Worm (Caenorhabditis elegans) whole organism, young adult: ENCODE results near the gene aman-1.

Experiments used
- B0336.3 ChIP-seq: fragments of 200-800 bp; sonication (Bioruptor generic); IDR thresholded peaks from 2 replicates; pipeline ENCODE4 v1.3.6; 2022; ENCODE audit warnings: missing genetic modification characterization, missing compliant biosample characterization
- F10E7.11 ChIP-seq: sonication (generic microtip); optimal IDR thresholded peaks from 2 replicates; lab custom pipeline; 2017; ENCODE audit warnings: mild to moderate bottlenecking, missing genetic modification characterization, moderate library complexity, missing compliant biosample characterization
- F33H1.4 ChIP-seq: fragments of 200-800 bp; sonication (Bioruptor generic); IDR thresholded peaks from 2 replicates; pipeline ENCODE4 v1.3.6; 2022; ENCODE audit warnings: missing genetic modification reagents, missing genetic modification characterization, missing compliant biosample characterization
- F39B2.1 ChIP-seq: fragments of 200-800 bp; sonication (Bioruptor generic); IDR thresholded peaks from 2 replicates; pipeline ENCODE4 v1.3.6; 2022; ENCODE audit warnings: missing genetic modification reagents, missing genetic modification characterization, missing compliant biosample characterization
- F49E8.2 ChIP-seq: sonication (generic microtip); optimal IDR thresholded peaks from 3 replicates; lab custom pipeline; 2017; ENCODE audit warnings: missing genetic modification characterization, mild to moderate bottlenecking, missing compliant biosample characterization, antibody characterized with exemption, moderate library complexity; ENCODE audit not compliant: insufficient read depth
- F52B5.7 ChIP-seq: sonication (generic microtip); optimal IDR thresholded peaks from 2 replicates; lab custom pipeline; 2016; ENCODE audit warnings: mild to moderate bottlenecking, missing genetic modification characterization, missing compliant biosample characterization
- F55B11.4 ChIP-seq: sonication (generic microtip); optimal IDR thresholded peaks from 2 replicates; lab custom pipeline; 2016; ENCODE audit warnings: missing compliant biosample characterization, missing genetic modification characterization, borderline replicate concordance; ENCODE audit not compliant: insufficient read depth
- T07F8.4 ChIP-seq: sonication (generic microtip); optimal IDR thresholded peaks from 2 replicates; lab custom pipeline; 2016; ENCODE audit warnings: mild to moderate bottlenecking, missing genetic modification characterization, moderate library complexity, missing compliant biosample characterization
- Y53G8AR.9 ChIP-seq: fragments of 200-800 bp; sonication (Bioruptor generic); conservative IDR thresholded peaks from 2 replicates; pipeline ENCODE4 v1.3.6; 2022; ENCODE audit warnings: missing genetic modification reagents, missing genetic modification characterization, missing compliant biosample characterization
- Y56A3A.18 ChIP-seq: fragments of 200-800 bp; sonication (Bioruptor generic); IDR thresholded peaks from 2 replicates; pipeline ENCODE4 v1.3.6; 2022; ENCODE audit warnings: missing genetic modification reagents, missing genetic modification characterization, missing compliant biosample characterization
- aptf-3 ChIP-seq: fragments of 200-800 bp; sonication (Bioruptor generic); IDR thresholded peaks from 2 replicates; pipeline ENCODE4 v1.3.6; 2022; ENCODE audit warnings: missing genetic modification characterization, missing compliant biosample characterization
- bed-2 ChIP-seq: fragments of 200-800 bp; sonication (Bioruptor generic); IDR thresholded peaks from 2 replicates; pipeline ENCODE4 v1.3.6; 2022; ENCODE audit warnings: missing genetic modification reagents, missing genetic modification characterization, missing compliant biosample characterization
- cebp-1 ChIP-seq, 2 experiments: fragments of 200-800 bp in 1 of 2; sonication (Bioruptor generic) in 1 of 2; sonication (generic microtip) in 1 of 2; IDR thresholded peaks in 1 of 2; optimal IDR thresholded peaks in 1 of 2; 2 replicates each; pipeline versions ENCODE4 v1.3.6 to Lab custom; 2017 to 2022; ENCODE audit warnings: missing compliant biosample characterization in 2 of 2, missing genetic modification characterization in 2 of 2, mild to moderate bottlenecking in 1 of 2, missing genetic modification reagents in 1 of 2, moderate library complexity in 1 of 2
- cebp-2 ChIP-seq: fragments of 200-800 bp; sonication (Bioruptor generic); IDR thresholded peaks from 2 replicates; pipeline ENCODE4 v1.3.6; 2022; ENCODE audit warnings: missing genetic modification characterization, missing compliant biosample characterization
- ceh-100 ChIP-seq: fragments of 200-800 bp; sonication (Bioruptor generic); IDR thresholded peaks from 2 replicates; pipeline ENCODE4 v1.3.6; 2022; ENCODE audit warnings: missing genetic modification reagents, missing genetic modification characterization, missing compliant biosample characterization
- ceh-58 ChIP-seq: fragments of 200-800 bp; sonication (Bioruptor generic); IDR thresholded peaks from 2 replicates; pipeline ENCODE4 v1.3.6; 2022; ENCODE audit warnings: missing genetic modification characterization, missing compliant biosample characterization
- dpl-1 ChIP-seq: fragments of 150-350 bp; optimal IDR thresholded peaks from 2 replicates; lab custom pipeline; 2014; ENCODE audit warnings: missing biosample characterization, missing genetic modification reagents, missing genetic modification characterization
- efl-1 ChIP-seq: fragments of 150-350 bp; optimal IDR thresholded peaks from 2 replicates; lab custom pipeline; 2014; ENCODE audit warnings: missing biosample characterization, missing genetic modification reagents, missing genetic modification characterization
- ets-4 ChIP-seq: fragments of 200-800 bp; sonication (Bioruptor generic); optimal IDR thresholded peaks from 2 replicates; lab custom pipeline; 2018; ENCODE audit warnings: mild to moderate bottlenecking, missing genetic modification characterization, missing compliant biosample characterization
- hlh-26 ChIP-seq: fragments of 200-800 bp; sonication (Bioruptor generic); conservative IDR thresholded peaks from 2 replicates; pipeline ENCODE4 v1.3.6; 2022; ENCODE audit warnings: missing genetic modification reagents, missing genetic modification characterization, missing compliant biosample characterization
- hmg-1.2 ChIP-seq: fragments of 200-800 bp; sonication (Bioruptor generic); IDR thresholded peaks from 2 replicates; pipeline ENCODE4 v1.3.6; 2022; ENCODE audit warnings: missing genetic modification reagents, missing genetic modification characterization, missing compliant biosample characterization
- hmg-20 ChIP-seq: fragments of 200-800 bp; sonication (Bioruptor generic); IDR thresholded peaks from 2 replicates; pipeline ENCODE4 v1.3.6; 2022; ENCODE audit warnings: missing genetic modification reagents, missing genetic modification characterization, missing compliant biosample characterization
- let-607 ChIP-seq, 2 experiments: fragments of 200-800 bp in 1 of 2; sonication (Bioruptor generic) in 1 of 2; sonication (generic microtip) in 1 of 2; optimal IDR thresholded peaks; 2 replicates each; lab custom pipeline; 2016 to 2018; ENCODE audit warnings: mild to moderate bottlenecking in 2 of 2, missing compliant biosample characterization in 2 of 2, missing genetic modification characterization in 2 of 2, moderate library complexity in 2 of 2, missing genotype in 1 of 2
- lin-26 ChIP-seq: fragments of 200-800 bp; sonication (Bioruptor generic); IDR thresholded peaks from 2 replicates; pipeline ENCODE4 v1.3.6; 2022; ENCODE audit warnings: missing genetic modification reagents, missing genetic modification characterization, missing compliant biosample characterization
- lin-40 ChIP-seq: sonication (generic microtip); optimal IDR thresholded peaks from 2 replicates; lab custom pipeline; 2016; ENCODE audit warnings: missing genetic modification characterization, mild to moderate bottlenecking, missing compliant biosample characterization, missing genotype, missing genetic modification reagents
- lsy-27 ChIP-seq: sonication (generic microtip); optimal IDR thresholded peaks from 2 replicates; lab custom pipeline; 2017; ENCODE audit warnings: missing genetic modification characterization, mild to moderate bottlenecking, missing compliant biosample characterization, antibody characterized with exemption, missing genotype, borderline replicate concordance; ENCODE audit not compliant: insufficient read depth
- madf-3 ChIP-seq: fragments of 200-800 bp; sonication (Bioruptor generic); IDR thresholded peaks from 2 replicates; pipeline ENCODE4 v1.3.6; 2022; ENCODE audit warnings: missing genetic modification reagents, missing genetic modification characterization, missing compliant biosample characterization
- madf-6 ChIP-seq: fragments of 200-800 bp; sonication (Bioruptor generic); IDR thresholded peaks from 2 replicates; pipeline ENCODE4 v1.3.6; 2022; ENCODE audit warnings: missing genetic modification reagents, missing genetic modification characterization, missing compliant biosample characterization
- madf-8 ChIP-seq: fragments of 200-800 bp; sonication (Bioruptor generic); conservative IDR thresholded peaks from 2 replicates; pipeline ENCODE4 v1.3.6; 2022; ENCODE audit warnings: missing genetic modification reagents, missing genetic modification characterization, missing compliant biosample characterization
- mes-4 ChIP-seq: sonication (generic microtip); optimal IDR thresholded peaks from 2 replicates; lab custom pipeline; 2016; ENCODE audit warnings: missing genotype, missing genetic modification characterization, missing compliant biosample characterization
- nfya-1 ChIP-seq: sonication (generic microtip); optimal IDR thresholded peaks from 2 replicates; lab custom pipeline; 2017; ENCODE audit warnings: antibody characterized with exemption, missing compliant biosample characterization, missing genetic modification characterization, borderline replicate concordance; ENCODE audit not compliant: insufficient read depth
- nfyb-1 ChIP-seq: fragments of 200-800 bp; sonication (Bioruptor generic); IDR thresholded peaks from 2 replicates; pipeline ENCODE4 v1.3.6; 2022; ENCODE audit warnings: missing genetic modification reagents, missing genetic modification characterization, missing compliant biosample characterization
- nhr-179 ChIP-seq: sonication (generic microtip); optimal IDR thresholded peaks from 2 replicates; lab custom pipeline; 2016; ENCODE audit warnings: mild to moderate bottlenecking, missing genetic modification characterization, missing compliant biosample characterization
- nhr-27 ChIP-seq: fragments of 200-800 bp; sonication (Bioruptor generic); optimal IDR thresholded peaks from 2 replicates; lab custom pipeline; 2018; ENCODE audit warnings: mild to moderate bottlenecking, missing genetic modification characterization, moderate library complexity, missing compliant biosample characterization
- nhr-90 ChIP-seq: sonication (generic microtip); optimal IDR thresholded peaks from 2 replicates; lab custom pipeline; 2016; ENCODE audit warnings: missing genotype, mild to moderate bottlenecking, missing genetic modification characterization, missing compliant biosample characterization
- repo-1 ChIP-seq: sonication (generic microtip); optimal IDR thresholded peaks from 2 replicates; lab custom pipeline; 2017; ENCODE audit warnings: mild to moderate bottlenecking, missing genetic modification characterization, missing compliant biosample characterization
- rpc-1 ChIP-seq, 2 experiments: fragments of 150-350 bp in 1 of 2; sonication (generic microtip) in 1 of 2; optimal IDR thresholded peaks; 2 replicates each; lab custom pipeline; 2014 to 2018; ENCODE audit warnings: missing biosample characterization in 1 of 2, missing genetic modification characterization in 1 of 2, missing genetic modification reagents in 1 of 2, missing genotype in 1 of 2
- sdz-38 ChIP-seq: sonication (generic microtip); optimal IDR thresholded peaks from 2 replicates; lab custom pipeline; 2016; ENCODE audit warnings: missing genotype, missing genetic modification characterization, missing compliant biosample characterization
- somi-1 ChIP-seq: fragments of 200-800 bp; sonication (Bioruptor generic); optimal IDR thresholded peaks from 2 replicates; lab custom pipeline; 2018; ENCODE audit warnings: mild to moderate bottlenecking, missing genetic modification characterization, missing compliant biosample characterization
- tbp1 ChIP-seq: fragments of 200-800 bp; sonication (Bioruptor generic); optimal IDR thresholded peaks from 2 replicates; lab custom pipeline; 2018; ENCODE audit warnings: mild to moderate bottlenecking, missing genetic modification characterization, missing compliant biosample characterization
- zfh-2 ChIP-seq: fragments of 200-800 bp; sonication (Bioruptor generic); conservative IDR thresholded peaks from 2 replicates; pipeline ENCODE4 v1.3.6; 2022; ENCODE audit warnings: missing genetic modification reagents, missing genetic modification characterization, missing compliant biosample characterization
- zim-3 ChIP-seq: sonication (generic microtip); optimal IDR thresholded peaks from 2 replicates; lab custom pipeline; 2017; ENCODE audit warnings: mild to moderate bottlenecking, missing genetic modification characterization, moderate library complexity, missing compliant biosample characterization
- ztf-22 ChIP-seq: fragments of 200-800 bp; sonication (Bioruptor generic); optimal IDR thresholded peaks from 2 replicates; lab custom pipeline; 2018; ENCODE audit warnings: mild to moderate bottlenecking, missing genetic modification characterization, moderate library complexity, missing compliant biosample characterization
- ztf-25 ChIP-seq: fragments of 200-800 bp; sonication (Bioruptor generic); IDR thresholded peaks from 2 replicates; pipeline ENCODE4 v1.3.6; 2022; ENCODE audit warnings: missing genetic modification reagents, missing genetic modification characterization, missing compliant biosample characterization
- ztf-28 ChIP-seq: fragments of 200-800 bp; sonication (Bioruptor generic); IDR thresholded peaks from 2 replicates; pipeline ENCODE4 v1.3.6; 2022; ENCODE audit warnings: missing genetic modification reagents, missing genetic modification characterization, missing compliant biosample characterization
- ztf-6 ChIP-seq: fragments of 200-800 bp; sonication (Bioruptor generic); IDR thresholded peaks from 2 replicates; pipeline ENCODE4 v1.3.6; 2022; ENCODE audit warnings: missing genetic modification reagents, missing genetic modification characterization, missing compliant biosample characterization

The aman-1 gene

DNA sequence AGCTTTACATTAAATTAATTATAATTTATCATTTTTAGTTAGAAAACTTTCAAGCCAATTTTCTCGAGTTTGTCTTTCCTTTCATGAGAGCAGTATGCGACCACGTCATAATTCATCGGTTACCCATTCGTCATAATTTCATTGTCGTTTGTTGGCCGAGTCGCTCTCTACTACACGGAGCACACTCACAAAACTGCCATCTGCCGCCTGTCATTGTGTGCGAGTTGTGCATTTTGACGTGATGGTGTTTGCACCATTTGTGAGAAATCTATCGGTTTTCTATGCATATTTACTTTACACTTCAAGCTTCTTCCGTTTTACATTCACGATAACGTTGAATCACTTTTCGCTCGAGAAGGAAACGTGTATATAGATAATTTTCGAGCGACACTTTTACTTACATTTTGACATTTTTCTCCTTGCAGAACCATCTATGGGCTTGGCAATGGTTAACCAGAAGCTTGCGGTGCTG lies 26.1 kb upstream of the aman-1 start, which contains the start of gene dhhc-10 (continued):
- peak; percentile 77 for TF ChIP-seq ets-4 (GFP tag; lab: Kevin White, UChicago)
- no peak for TF ChIP-seq B0336.3 (GFP tag; lab: Robert Waterston, UW)
- TF ChIP-seq F33H1.4 (GFP tag; lab: Robert Waterston, UW), result no peak
- no peak for TF ChIP-seq rpc-1 (optimal IDR thresholded peaks at IDR 0.05; lab: Kevin White, UChicago)
- no peak for TF ChIP-seq rpc-1 (tag; optimal IDR thresholded peaks at IDR 0.05; lab: Kevin White, UChicago)
- TF ChIP-seq T07F8.4, result no peak
- TF ChIP-seq Y56A3A.18 (GFP tag; lab: Robert Waterston, UW), result no peak
- no peak for TF ChIP-seq dpl-1 (GFP tag; lab: Kevin White, UChicago)
- no peak for TF ChIP-seq repo-1 (tag; lab: Kevin White, UChicago)
- no peak for TF ChIP-seq ztf-22
- no peak for TF ChIP-seq bed-2 (GFP tag; lab: Robert Waterston, UW)
- no peak for TF ChIP-seq aptf-3 (GFP tag; lab: Robert Waterston, UW)
- peak; percentile 23 for TF ChIP-seq lin-40 (tag; lab: Kevin White, UChicago)
- TF ChIP-seq F52B5.7, result no peak
- no peak for TF ChIP-seq lin-26
- TF ChIP-seq somi-1 (GFP tag; lab: Kevin White, UChicago), result no peak
- TF ChIP-seq nhr-90 (tag; lab: Kevin White, UChicago), result no peak
- TF ChIP-seq ceh-58 (GFP tag; lab: Robert Waterston, UW), result no peak
- TF ChIP-seq F55B11.4 (tag; lab: Kevin White, UChicago), result no peak
- no peak for TF ChIP-seq hmg-1.2 (GFP tag; lab: Robert Waterston, UW)

DNA sequence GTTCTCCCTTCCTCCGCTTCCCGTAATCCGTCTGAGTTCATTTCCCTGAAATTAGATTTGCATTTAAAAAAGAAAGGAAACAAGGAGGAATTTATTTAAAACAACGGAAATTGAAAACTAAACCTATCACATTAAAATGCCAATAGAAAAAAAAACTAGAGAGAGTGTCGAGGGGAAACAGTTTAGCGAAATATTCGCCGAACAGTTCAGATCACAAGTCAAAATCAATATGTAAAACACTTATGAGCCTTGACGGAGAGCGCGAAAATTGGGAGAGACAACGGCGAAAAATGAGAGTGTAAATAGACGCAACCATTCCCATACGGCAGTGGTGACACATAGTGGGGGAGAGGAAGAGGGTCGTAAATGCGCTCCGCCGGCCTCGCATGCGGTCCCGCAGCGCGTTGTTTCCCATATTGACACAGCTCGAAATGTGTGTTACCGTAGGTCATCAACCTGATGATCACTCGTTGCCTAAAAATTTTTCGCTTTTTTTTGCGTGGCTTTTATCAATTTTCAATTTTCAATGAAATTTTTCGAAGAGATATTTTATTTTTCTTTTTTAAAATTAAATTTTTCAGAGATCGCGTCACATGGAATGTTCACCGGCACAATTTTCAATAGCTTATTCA lies 21.1 kb upstream of the aman-1 start, which contains the start of the genes dnj-14 and glit-1:
TSS of gene dnj-14 (minus strand) at position 51 of the 632 bp plus-strand sequence.
TSS of gene glit-1 (plus strand) at position 582 of the 632 bp plus-strand sequence.
- TF ChIP-seq lsy-27 (tag; lab: Kevin White, UChicago) (no peak), nhr-179 (tag; lab: Kevin White, UChicago) (no peak), hmg-20 (GFP tag; lab: Robert Waterston, UW) (0 out of 2 replicates have a peak, but pooled peaks have one; percentile 45), madf-3 (no peak), ztf-25 (GFP tag; lab: Robert Waterston, UW) (no peak), tbp1 (GFP tag; lab: Kevin White, UChicago) (peak; percentile 63), hlh-26 (GFP tag; lab: Robert Waterston, UW) (no peak), zfh-2 (GFP tag; lab: Robert Waterston, UW) (peak; percentile 96), F39B2.1 (GFP tag; lab: Robert Waterston, UW) (no peak), let-607 (tag; optimal IDR thresholded peaks at IDR 0.05; lab: Kevin White, UChicago) (peak; percentile 74 to 80), F49E8.2 (tag; lab: Kevin White, UChicago) (no peak), Y53G8AR.9 (0 out of 2 replicates have a peak, but pooled peaks have one; percentile 35), ztf-6 (GFP tag; lab: Robert Waterston, UW) (0 out of 2 replicates have a peak, but pooled peaks have one; percentile 40), ceh-100 (GFP tag; lab: Robert Waterston, UW) (no peak), ztf-28 (GFP tag; lab: Robert Waterston, UW) (no peak), nfyb-1 (peak; percentile 82), nhr-27 (tag; lab: Kevin White, UChicago) (no peak), zim-3 (no peak), efl-1 (GFP tag; lab: Kevin White, UChicago) (peak; percentile 31), mes-4 (tag; lab: Kevin White, UChicago) (no peak), madf-6 (no peak), B0336.3 (GFP tag; lab: Robert Waterston, UW) (peak; percentile 77), sdz-38 (tag; lab: Kevin White, UChicago) (no peak), F10E7.11 (tag; lab: Kevin White, UChicago) (no peak), madf-8 (GFP tag; lab: Robert Waterston, UW) (no peak), cebp-2 (GFP tag; lab: Robert Waterston, UW) (no peak), nfya-1 (no peak), cebp-1 (GFP tag; IDR thresholded peaks at IDR 0.05; lab: Robert Waterston, UW) (peak; percentile 52; the same call in 1 of the 2 replicates), cebp-1 (tag; optimal IDR thresholded peaks at IDR 0.05; lab: Kevin White, UChicago) (peak; percentile 89)
